Fruit fly (Drosophila melanogaster) whole organism, wandering third instar larva: ENCODE measurements around the gene CG32137.

Experiments
- Abd-B ChIP-seq: fragments of >200 bp; optimal IDR thresholded peaks from 2 replicates; lab custom pipeline; 2017; ENCODE audit warnings: missing biosample characterization, missing genetic modification characterization
- CG9705 ChIP-seq: fragments of 200-800 bp; sonication (Bioruptor generic); optimal IDR thresholded peaks from 2 replicates; lab custom pipeline; 2018; ENCODE audit warnings: missing biosample characterization, mild to moderate bottlenecking, missing genetic modification characterization
- Dif ChIP-seq: fragments of 200-275, 200-300 bp; sonication (Bioruptor generic); optimal IDR thresholded peaks from 2 replicates; lab custom pipeline; 2018; ENCODE audit warnings: missing biosample characterization, missing genetic modification characterization; ENCODE audit not compliant: partially characterized antibody
- Hnf4 ChIP-seq: fragments of 200-800 bp; sonication (Bioruptor generic); optimal IDR thresholded peaks from 2 replicates; lab custom pipeline; 2016; ENCODE audit warnings: missing biosample characterization, mild to moderate bottlenecking, missing genetic modification characterization
- Myc ChIP-seq: fragments of >200 bp; optimal IDR thresholded peaks from 2 replicates; lab custom pipeline; 2017
- br ChIP-seq: fragments of 200-800 bp; sonication (Bioruptor generic); optimal IDR thresholded peaks from 2 replicates; lab custom pipeline; 2016; ENCODE audit warnings: missing biosample characterization, missing genetic modification characterization
- dmrt93B ChIP-seq: fragments of 200-800 bp; sonication (Bioruptor generic); optimal IDR thresholded peaks from 2 replicates; lab custom pipeline; 2018; ENCODE audit warnings: missing biosample characterization, mild to moderate bottlenecking, missing genetic modification characterization
- dsf ChIP-seq: sonication (Bioruptor generic); optimal IDR thresholded peaks from 2 replicates; lab custom pipeline; 2016; ENCODE audit warnings: missing biosample characterization, missing genetic modification characterization, borderline replicate concordance
- foxo ChIP-seq, 2 experiments: fragments of 200-800 bp; sonication (Bioruptor generic); optimal IDR thresholded peaks; 2 replicates in 1 of 2; 3 replicates in 1 of 2; lab custom pipeline; 2016 to 2017; ENCODE audit warnings: missing biosample characterization in 2 of 2, missing genetic modification characterization in 2 of 2
- h ChIP-seq: fragments of 200-800 bp; sonication (Bioruptor generic); optimal IDR thresholded peaks from 3 replicates; lab custom pipeline; 2016; ENCODE audit warnings: missing biosample characterization, mild to moderate bottlenecking, missing genetic modification characterization
- lola ChIP-seq: fragments of >200 bp; optimal IDR thresholded peaks from 2 replicates; lab custom pipeline; 2017; ENCODE audit warnings: missing biosample characterization, missing genetic modification characterization
- pan ChIP-seq: fragments of >200 bp; optimal IDR thresholded peaks from 2 replicates; lab custom pipeline; 2017
- usp ChIP-seq: fragments of >200 bp; optimal IDR thresholded peaks from 2 replicates; lab custom pipeline; 2017; ENCODE audit warnings: missing biosample characterization, missing genetic modification characterization

DNA sequence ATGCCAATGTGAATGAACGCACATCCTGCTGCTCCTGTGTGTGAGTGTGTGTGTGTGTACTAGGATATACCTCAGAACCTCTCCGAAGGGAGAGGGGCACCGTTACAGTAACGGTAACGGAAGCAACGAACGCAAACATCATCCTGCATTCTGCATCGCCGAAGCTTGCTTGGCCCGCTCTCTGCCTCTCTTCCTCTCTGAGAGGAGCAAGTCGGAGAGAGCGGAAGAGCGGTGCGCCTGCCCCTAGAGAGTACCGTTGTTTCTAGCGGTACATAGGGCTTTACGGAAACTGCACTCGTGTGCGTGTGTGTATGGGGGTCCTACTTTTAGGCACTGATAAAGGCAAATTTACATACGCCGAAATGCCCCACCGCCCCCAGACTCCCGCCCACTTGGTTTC is 52.3 kb downstream of the CG32137 start:
- TF ChIP-seq Hnf4 (GFP tag; lab: Kevin White, UChicago) (no peak), h (no peak), foxo (GFP tag; optimal IDR thresholded peaks at IDR 0.05; lab: Kevin White, UChicago) (no peak), CG9705 (no peak), usp (GFP tag; lab: Kevin White, UChicago) (no peak), dmrt93B (GFP tag; lab: Kevin White, UChicago) (no peak), br (GFP tag; lab: Kevin White, UChicago) (no peak), lola (no peak), Dif (GFP tag; lab: Kevin White, UChicago) (peak; percentile 26), pan (lab: Kevin White, UChicago) (no peak), Myc (lab: Kevin White, UChicago) (no peak), Abd-B (GFP tag; lab: Kevin White, UChicago) (no peak), dsf (GFP tag; lab: Kevin White, UChicago) (no peak)
